Worm (Caenorhabditis elegans) whole organism, L4/young adult: ENCODE results near the gene unc-86.

ENCODE experiments used
- W03F9.2 ChIP-seq: fragments of 150-350 bp; optimal IDR thresholded peaks from 2 replicates; lab custom pipeline; 2014; ENCODE audit warnings: missing biosample characterization, missing genetic modification characterization
- him-1 ChIP-seq: sonication (generic microtip); optimal IDR thresholded peaks from 2 replicates; lab custom pipeline; 2016; ENCODE audit warnings: missing genotype, missing genetic modification reagents, missing genetic modification characterization, missing compliant biosample characterization

ce11 chrIII:8190505-8190904, 25.6 kb downstream of the unc-86 start, which contains the start of gene C50C3.19:
- TF ChIP-seq W03F9.2 (tag; lab: Kevin White, UChicago) (no peak), him-1 (no peak)
